Fruit fly (Drosophila melanogaster) whole organism, embryonic: ENCODE measurements around the gene Ac3.

Experiments used
- B-H1 ChIP-seq: fragments of 200-800 bp; sonication (Bioruptor generic); IDR thresholded peaks from 3 replicates; pipeline ENCODE4 v1.3.6; 2022; ENCODE audit warnings: missing biosample characterization, missing genetic modification characterization
- CG10431 ChIP-seq: fragments of 200-800 bp; sonication (Bioruptor generic); optimal IDR thresholded peaks from 3 replicates; lab custom pipeline; 2018; ENCODE audit warnings: missing biosample characterization, mild to moderate bottlenecking, missing genetic modification characterization
- CG10654 ChIP-seq: fragments of 200-800 bp; sonication (Bioruptor generic); optimal IDR thresholded peaks from 2 replicates; lab custom pipeline; 2016; ENCODE audit warnings: missing biosample characterization, missing genetic modification characterization
- CG11247 ChIP-seq: fragments of 200-800 bp; sonication (Bioruptor generic); IDR thresholded peaks from 2 replicates; pipeline ENCODE4 v1.3.6; 2022; ENCODE audit warnings: missing biosample characterization, missing genetic modification characterization
- CG11456 ChIP-seq: fragments of 200-800 bp; sonication (Bioruptor generic); IDR thresholded peaks from 3 replicates; pipeline ENCODE4 v1.3.6; 2022; ENCODE audit warnings: missing biosample characterization, missing genetic modification characterization
- CG11696 ChIP-seq: fragments of 200-800 bp; sonication (Bioruptor generic); IDR thresholded peaks from 2 replicates; pipeline ENCODE4 v1.3.6; 2022; ENCODE audit warnings: missing biosample characterization, missing genetic modification characterization
- CG11723 ChIP-seq: fragments of 200-800 bp; sonication (Bioruptor generic); optimal IDR thresholded peaks from 2 replicates; lab custom pipeline; 2017; ENCODE audit warnings: missing biosample characterization, mild to moderate bottlenecking, missing genetic modification characterization
- CG13287 ChIP-seq: fragments of 200-800 bp; sonication (Bioruptor generic); IDR thresholded peaks from 2 replicates; pipeline ENCODE4 v1.3.6; 2022; ENCODE audit warnings: missing biosample characterization, missing genetic modification characterization; ENCODE audit not compliant: partially characterized antibody
- CG13894 ChIP-seq: fragments of 200-800 bp; sonication (Bioruptor generic); optimal IDR thresholded peaks from 3 replicates; lab custom pipeline; 2018; ENCODE audit warnings: missing biosample characterization, mild to moderate bottlenecking, missing genetic modification characterization, moderate library complexity
- CG14050 ChIP-seq: fragments of 200-800 bp; sonication (Bioruptor generic); IDR thresholded peaks from 3 replicates; pipeline ENCODE4 v1.3.6; 2022; ENCODE audit warnings: missing biosample characterization, missing genetic modification characterization
- CG15601 ChIP-seq: fragments of 200-800 bp; sonication (Bioruptor generic); optimal IDR thresholded peaks from 3 replicates; lab custom pipeline; 2019; ENCODE audit warnings: missing biosample characterization, mild to moderate bottlenecking, missing genetic modification characterization, moderate library complexity
- CG17385 ChIP-seq: fragments of 200-800 bp; sonication (Bioruptor generic); optimal IDR thresholded peaks from 3 replicates; lab custom pipeline; 2018; ENCODE audit warnings: missing biosample characterization, mild to moderate bottlenecking, missing genetic modification characterization
- CG17568 ChIP-seq: fragments of 200-800 bp; sonication (Bioruptor generic); optimal IDR thresholded peaks from 2 replicates; lab custom pipeline; 2018; ENCODE audit warnings: missing biosample characterization, mild to moderate bottlenecking, missing genetic modification characterization, moderate library complexity
- CG18764 ChIP-seq: fragments of 200-800 bp; sonication (Bioruptor generic); optimal IDR thresholded peaks from 3 replicates; lab custom pipeline; 2016; ENCODE audit warnings: missing biosample characterization, missing genetic modification characterization
- CG2889 ChIP-seq: fragments of 200-800 bp; sonication (Bioruptor generic); IDR thresholded peaks from 3 replicates; pipeline ENCODE4 v1.3.6; 2022; ENCODE audit warnings: missing biosample characterization, missing genetic modification characterization
- CG30403 ChIP-seq: fragments of 200-800 bp; sonication (Bioruptor generic); optimal IDR thresholded peaks from 3 replicates; lab custom pipeline; 2016; ENCODE audit warnings: missing biosample characterization, missing genetic modification characterization
- CG33557 ChIP-seq: fragments of 200-800 bp; sonication (Bioruptor generic); optimal IDR thresholded peaks from 2 replicates; lab custom pipeline; 2019; ENCODE audit warnings: missing biosample characterization, mild to moderate bottlenecking, missing genetic modification characterization, moderate library complexity
- CG3847 ChIP-seq: fragments of 200-800 bp; sonication (Bioruptor generic); IDR thresholded peaks from 2 replicates; pipeline ENCODE4 v1.3.6; 2022; ENCODE audit warnings: missing biosample characterization, missing genetic modification characterization
- CG4360 ChIP-seq: fragments of 200-800 bp; sonication (Bioruptor generic); IDR thresholded peaks from 2 replicates; pipeline ENCODE4 v1.3.6; 2022; ENCODE audit warnings: missing biosample characterization, missing genetic modification characterization
- CG6791 ChIP-seq: fragments of 200-800 bp; sonication (Bioruptor generic); IDR thresholded peaks from 3 replicates; pipeline ENCODE4 v1.3.6; 2022; ENCODE audit warnings: missing biosample characterization, missing genetic modification characterization; ENCODE audit not compliant: partially characterized antibody
- CG9876 ChIP-seq: fragments of 200-800 bp; sonication (Bioruptor generic); optimal IDR thresholded peaks from 2 replicates; lab custom pipeline; 2016; ENCODE audit warnings: missing biosample characterization, missing genetic modification characterization
- CHES-1-like ChIP-seq: fragments of 200-800 bp; sonication (Bioruptor generic); optimal IDR thresholded peaks from 2 replicates; lab custom pipeline; 2016; ENCODE audit warnings: missing biosample characterization, missing genetic modification characterization
- CTCF ChIP-seq: fragments of 200-800 bp; sonication (Bioruptor generic); optimal IDR thresholded peaks from 2 replicates; lab custom pipeline; 2017; ENCODE audit warnings: missing biosample characterization, mild to moderate bottlenecking, missing genetic modification characterization, moderate library complexity
- Dll ChIP-seq: fragments of 200-800 bp; sonication (Bioruptor generic); IDR thresholded peaks from 4 replicates; pipeline ENCODE4 v1.3.6; 2022; ENCODE audit warnings: missing biosample characterization, missing genetic modification characterization; ENCODE audit not compliant: partially characterized antibody
- Fer1 ChIP-seq: fragments of 200-800 bp; sonication (Bioruptor generic); optimal IDR thresholded peaks from 2 replicates; lab custom pipeline; 2017; ENCODE audit warnings: missing biosample characterization, mild to moderate bottlenecking, missing genetic modification characterization
- Gug ChIP-seq: fragments of 200-800 bp; sonication (Bioruptor generic); IDR thresholded peaks from 4 replicates; pipeline ENCODE4 v1.3.6; 2022; ENCODE audit warnings: missing biosample characterization, missing genetic modification characterization
- HLH4C ChIP-seq: fragments of 200-800 bp; sonication (Bioruptor generic); IDR thresholded peaks from 3 replicates; pipeline ENCODE4 v1.3.6; 2022; ENCODE audit warnings: missing biosample characterization, missing genetic modification characterization; ENCODE audit not compliant: partially characterized antibody
- HLHmδ ChIP-seq: fragments of 200-800 bp; sonication (Bioruptor generic); optimal IDR thresholded peaks from 2 replicates; lab custom pipeline; 2018; ENCODE audit warnings: missing biosample characterization, mild to moderate bottlenecking, missing genetic modification characterization, moderate library complexity
- Mad ChIP-seq: fragments of 200-800 bp; sonication (Bioruptor generic); optimal IDR thresholded peaks from 2 replicates; lab custom pipeline; 2016; ENCODE audit warnings: missing biosample characterization, missing genetic modification characterization
- Myb ChIP-seq: fragments of 200-800 bp; sonication (Bioruptor generic); optimal IDR thresholded peaks from 2 replicates; lab custom pipeline; 2016; ENCODE audit warnings: missing biosample characterization, missing genetic modification characterization
- Oli ChIP-seq: fragments of 200-800 bp; sonication (Bioruptor generic); optimal IDR thresholded peaks from 2 replicates; lab custom pipeline; 2018; ENCODE audit warnings: missing biosample characterization, mild to moderate bottlenecking, missing genetic modification characterization, moderate library complexity
- Opbp ChIP-seq: fragments of 200-800 bp; sonication (Bioruptor generic); IDR thresholded peaks from 3 replicates; pipeline ENCODE4 v1.3.6; 2022; ENCODE audit warnings: missing biosample characterization, missing genetic modification characterization; ENCODE audit not compliant: partially characterized antibody
- Sox100B ChIP-seq: fragments of 200-800 bp; sonication (Bioruptor generic); optimal IDR thresholded peaks from 3 replicates; lab custom pipeline; 2018; ENCODE audit warnings: missing biosample characterization, mild to moderate bottlenecking, missing genetic modification characterization
- TFAM ChIP-seq: fragments of 200-800 bp; sonication (Bioruptor generic); optimal IDR thresholded peaks from 2 replicates; lab custom pipeline; 2017; ENCODE audit warnings: missing biosample characterization, missing genetic modification characterization, inconsistent platforms
- Trl ChIP-seq, 3 experiments: fragments of >200 bp in 2 of 3; fragments of 200-800 bp in 1 of 3; sonication (Bioruptor generic) in 1 of 3; optimal IDR thresholded peaks; 2 replicates in 1 of 3; 3 replicates in 2 of 3; lab custom pipeline; 2016 to 2017; ENCODE audit warnings: missing biosample characterization in 1 of 3, missing genetic modification characterization in 1 of 3
- dysf ChIP-seq: fragments of 200-800 bp; sonication (Bioruptor generic); IDR thresholded peaks from 3 replicates; pipeline ENCODE4 v1.3.6; 2022; ENCODE audit warnings: missing biosample characterization, missing genetic modification characterization
- ems ChIP-seq: fragments of 200-800 bp; sonication (Bioruptor generic); optimal IDR thresholded peaks from 3 replicates; lab custom pipeline; 2016; ENCODE audit warnings: missing biosample characterization, missing genetic modification characterization
- fu2 ChIP-seq: fragments of 200-800 bp; sonication (Bioruptor generic); optimal IDR thresholded peaks from 2 replicates; lab custom pipeline; 2016; ENCODE audit warnings: missing biosample characterization, missing genetic modification characterization
- kay ChIP-seq: fragments of 200-800 bp; sonication (Bioruptor generic); optimal IDR thresholded peaks from 2 replicates; lab custom pipeline; 2016; ENCODE audit warnings: missing biosample characterization, missing genetic modification characterization
- klu ChIP-seq: fragments of 200-800 bp; sonication (Bioruptor generic); IDR thresholded peaks from 2 replicates; pipeline ENCODE4 v1.3.6; 2022; ENCODE audit warnings: missing biosample characterization, missing genetic modification characterization
- p53 ChIP-seq: fragments of 200-800 bp; sonication (Bioruptor generic); optimal IDR thresholded peaks from 2 replicates; lab custom pipeline; 2016; ENCODE audit warnings: missing biosample characterization, missing genetic modification characterization
- pan ChIP-seq, 4 experiments: fragments of >200 bp in 3 of 4; fragments of 200-800 bp in 1 of 4; sonication (Bioruptor generic) in 1 of 4; optimal IDR thresholded peaks in 3 of 4; IDR thresholded peaks in 1 of 4; 2 replicates each; pipeline versions ENCODE4 v1.3.6 to Lab custom; 2017 to 2022; ENCODE audit warnings: missing biosample characterization in 2 of 4, missing genetic modification characterization in 2 of 4, mixed read lengths in 1 of 4
- pfk ChIP-seq: fragments of 200-800 bp; sonication (Bioruptor generic); optimal IDR thresholded peaks from 2 replicates; lab custom pipeline; 2018; ENCODE audit warnings: missing biosample characterization, mild to moderate bottlenecking, missing genetic modification characterization, moderate library complexity
- sens ChIP-seq: fragments of 200-800 bp; sonication (Bioruptor generic); peaks from one replicate; lab custom pipeline; 2016; ENCODE audit warnings: missing biosample characterization, missing genetic modification characterization
- slou ChIP-seq: fragments of 200-800 bp; sonication (Bioruptor generic); optimal IDR thresholded peaks from 3 replicates; lab custom pipeline; 2016; ENCODE audit warnings: missing biosample characterization, missing genetic modification characterization
- zfh2 ChIP-seq: fragments of 200-800 bp; sonication (Bioruptor generic); optimal IDR thresholded peaks from 2 replicates; lab custom pipeline; 2016; ENCODE audit warnings: missing biosample characterization, missing genetic modification characterization

Ac3 gene

dm6 chr2L:21658529-21659009 lies 26.2 kb downstream of the Ac3 start, which contains the start of gene Cul2 (continued):
- peak; percentile 86 for TF ChIP-seq Dll
- no peak for TF ChIP-seq Sox100B
- TF ChIP-seq pfk, result no peak
- no peak for TF ChIP-seq CG17568 (GFP tag; lab: Kevin White, UChicago)
- no peak for TF ChIP-seq CG11456 (GFP tag; lab: Robert Waterston, UW)
- TF ChIP-seq CG18764, result peak; percentile 11
- peak; percentile 0 for TF ChIP-seq CG17385 (GFP tag; lab: Kevin White, UChicago)
- TF ChIP-seq CG33557 (GFP tag; lab: Kevin White, UChicago), result no peak
- TF ChIP-seq CG14050 (GFP tag; lab: Robert Waterston, UW), result no peak
- TF ChIP-seq CG10654, result no peak
- TF ChIP-seq CG11247 (GFP tag; lab: Robert Waterston, UW), result no peak
- TF ChIP-seq CG4360 (GFP tag; lab: Robert Waterston, UW), result no peak
- TF ChIP-seq HLHmδ, result no peak
- peak; percentile 51 for TF ChIP-seq zfh2 (GFP tag; lab: Kevin White, UChicago)
- TF ChIP-seq TFAM (GFP tag; lab: Kevin White, UChicago), result no peak
- peak; percentile 35 for TF ChIP-seq Myb (GFP tag; lab: Kevin White, UChicago)
- TF ChIP-seq Fer1 (GFP tag; lab: Kevin White, UChicago), result no peak
- peak; percentile 59 for TF ChIP-seq CG30403 (GFP tag; lab: Kevin White, UChicago)
- TF ChIP-seq pan (optimal IDR thresholded peaks at IDR 0.05; lab: Kevin White, UChicago), result no peak
- TF ChIP-seq pan (GFP tag; optimal IDR thresholded peaks at IDR 0.05 in 1 of 2, IDR thresholded peaks at IDR 0.05 in 1 of 2), result peak in 1 of 2 experiments; percentile 21
- TF ChIP-seq CG10431 (GFP tag; lab: Kevin White, UChicago), result no peak
- no peak for TF ChIP-seq p53 (GFP tag; lab: Kevin White, UChicago)
- no peak for TF ChIP-seq kay
- no peak for TF ChIP-seq CG3847
- TF ChIP-seq dysf (GFP tag; lab: Robert Waterston, UW), result no peak
- peak; percentile 80 for TF ChIP-seq HLH4C (GFP tag; lab: Robert Waterston, UW)
- no peak for TF ChIP-seq B-H1 (GFP tag; lab: Robert Waterston, UW)
- peak; percentile 59 for TF ChIP-seq CG11723
- TF ChIP-seq CG6791, result peak; percentile 90
- TF ChIP-seq Mad (GFP tag; lab: Kevin White, UChicago), result no peak
- TF ChIP-seq Gug (GFP tag; lab: Robert Waterston, UW), result peak; percentile 51; the same call in 1 of the 4 replicates
- TF ChIP-seq CG2889 (GFP tag; lab: Robert Waterston, UW), result no peak
- TF ChIP-seq CG11696 (GFP tag; lab: Robert Waterston, UW), result no peak
- no peak for TF ChIP-seq slou (GFP tag; lab: Kevin White, UChicago)
- TF ChIP-seq sens (GFP tag; lab: Kevin White, UChicago), result peak; percentile 81
- TF ChIP-seq Trl (optimal IDR thresholded peaks at IDR 0.05; lab: Kevin White, UChicago), result no peak
- TF ChIP-seq Trl (GFP tag; optimal IDR thresholded peaks at IDR 0.05; lab: Kevin White, UChicago), result peak; percentile 7
- peak; percentile 63 for TF ChIP-seq CHES-1-like (GFP tag; lab: Kevin White, UChicago)
- TF ChIP-seq CTCF (GFP tag; lab: Kevin White, UChicago), result no peak
- no peak; the same call in none of the 3 replicates for TF ChIP-seq Opbp (GFP tag; lab: Robert Waterston, UW)
- TF ChIP-seq CG13287, result peak; percentile 83
- TF ChIP-seq Oli (tag; lab: Kevin White, UChicago), result no peak
- no peak for TF ChIP-seq CG9876 (GFP tag; lab: Kevin White, UChicago)
- no peak for TF ChIP-seq klu (GFP tag; lab: Robert Waterston, UW)
- TF ChIP-seq CG13894, result no peak
- no peak for TF ChIP-seq CG15601 (tag; lab: Kevin White, UChicago)
- TF ChIP-seq ems (GFP tag; lab: Kevin White, UChicago), result peak; percentile 22
- TF ChIP-seq fu2 (GFP tag; lab: Kevin White, UChicago), result no peak
